Worm (Caenorhabditis elegans): ENCODE data around the gene cyp-33D3.

The cyp-33D3 gene

ce11 chrV:18838799-18839354, 1.9 kb upstream of the cyp-33D3 start, which contains the start of gene nhr-65 (continued):
- TF ChIP-seq madf-3 (GFP tag; IDR thresholded peaks at IDR 0.05), result no peak
- TF ChIP-seq unc-62 (GFP tag; optimal IDR thresholded peaks at IDR 0.05), result no peak
- no peak for TF ChIP-seq nhr-179 (tag; optimal IDR thresholded peaks at IDR 0.05)
- no peak for TF ChIP-seq fkh-3 (tag; optimal IDR thresholded peaks at IDR 0.05)
- TF ChIP-seq F37B4.10 (GFP tag; IDR thresholded peaks at IDR 0.05), result no peak
- TF ChIP-seq K11D2.4 (GFP tag; IDR thresholded peaks at IDR 0.05), result no peak
- TF ChIP-seq him-1 (tag; optimal IDR thresholded peaks at IDR 0.05), result no peak
- no peak for TF ChIP-seq mxl-1 (tag; optimal IDR thresholded peaks at IDR 0.05)
- no peak for TF ChIP-seq T07F8.4 (tag; optimal IDR thresholded peaks at IDR 0.05)

ce11 chrV:18827374-18827773, 9.7 kb downstream of the cyp-33D3 start:
- no peak for TF ChIP-seq efl-1 (GFP tag; optimal IDR thresholded peaks at IDR 0.05)
- no peak for TF ChIP-seq B0035.1 (tag; optimal IDR thresholded peaks at IDR 0.05)
- TF ChIP-seq ztf-6 (GFP tag; IDR thresholded peaks at IDR 0.05), result no peak
- TF ChIP-seq ets-4 (GFP tag; optimal IDR thresholded peaks at IDR 0.05), result no peak
- no peak for TF ChIP-seq madf-3 (GFP tag; IDR thresholded peaks at IDR 0.05)
- no peak for TF ChIP-seq Y53F4B.3 (GFP tag; IDR thresholded peaks at IDR 0.05)
- TF ChIP-seq hsf-1 (GFP tag; IDR thresholded peaks at IDR 0.05), result no peak
- no peak for TF ChIP-seq nfya-1 (tag; optimal IDR thresholded peaks at IDR 0.05; ENCODE audit: borderline replicate concordance, insufficient read depth)
- TF ChIP-seq cebp-1 (GFP tag; IDR thresholded peaks at IDR 0.05), result no peak
- no peak for TF ChIP-seq cebp-1 (tag; optimal IDR thresholded peaks at IDR 0.05)

DNA sequence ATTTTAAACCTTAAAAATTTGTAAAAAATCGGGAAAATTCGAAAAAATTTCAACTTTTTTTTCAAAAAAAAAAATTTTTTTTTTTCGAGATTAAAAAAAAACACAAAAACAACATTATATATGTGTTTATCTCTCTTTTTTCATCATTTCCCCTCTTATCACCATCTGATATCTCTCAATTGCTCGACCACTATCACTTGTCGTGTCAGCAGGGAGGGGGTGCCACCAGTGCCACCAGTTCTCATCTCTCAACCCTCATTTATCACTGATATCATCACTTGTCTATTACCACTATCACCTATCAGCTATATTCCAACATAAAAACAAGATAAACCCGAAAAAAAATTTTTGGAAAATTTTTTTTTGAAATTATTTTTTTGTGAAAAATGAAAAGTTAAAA, 10.6 kb downstream of the cyp-33D3 start:
- no peak for TF ChIP-seq lir-1 (GFP tag; conservative IDR thresholded peaks at IDR 0.05)
- peak; percentile 5 for TF ChIP-seq nhr-80 (tag; optimal IDR thresholded peaks at IDR 0.05)

DNA sequence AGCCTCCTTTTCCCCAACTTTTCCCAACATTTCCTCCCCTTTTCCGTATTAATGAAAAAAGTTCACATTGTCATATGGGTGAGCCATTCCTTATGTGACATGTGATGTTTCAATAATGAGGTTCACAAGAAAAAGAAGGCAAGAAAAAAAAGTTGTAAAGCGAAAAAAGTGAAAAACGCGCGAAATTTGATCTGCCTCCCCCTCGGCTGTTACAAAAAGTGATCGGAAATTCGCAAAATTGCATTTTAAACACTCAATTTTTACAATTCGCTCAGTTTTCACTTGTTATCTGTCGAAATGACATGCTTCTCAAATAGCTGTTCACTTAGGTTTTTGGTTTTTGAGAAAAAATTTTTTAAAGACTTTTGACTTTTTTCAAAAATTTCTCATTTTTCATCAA, 15.5 kb downstream of the cyp-33D3 start:
- no peak for TF ChIP-seq bed-1 (GFP tag; IDR thresholded peaks at IDR 0.05)
- TF ChIP-seq ztf-28 (GFP tag; IDR thresholded peaks at IDR 0.05), result no peak
- TF ChIP-seq die-1 (tag; optimal IDR thresholded peaks at IDR 0.05), result no peak
- TF ChIP-seq ccch-3 (GFP tag; optimal IDR thresholded peaks at IDR 0.05), result no peak
- no peak for TF ChIP-seq aptf-3 (GFP tag; IDR thresholded peaks at IDR 0.05)

- TF ChIP-seq cebp-2 (GFP tag; IDR thresholded peaks at IDR 0.05) (no peak), attf-6 (GFP tag; IDR thresholded peaks at IDR 0.05) (no peak), mes-4 (tag; optimal IDR thresholded peaks at IDR 0.05) (no peak), F23B12.7 (tag; optimal IDR thresholded peaks at IDR 0.05; ENCODE audit: insufficient read depth) (no peak), tlf-1 (GFP tag; optimal IDR thresholded peaks at IDR 0.05) (no peak), snpc-4 (GFP tag; optimal IDR thresholded peaks at IDR 0.05) (no peak), snpc-4 (tag; optimal IDR thresholded peaks at IDR 0.05) (no peak), B0019.2 (GFP tag; conservative IDR thresholded peaks at IDR 0.05) (no peak), Y56A3A.18 (GFP tag; IDR thresholded peaks at IDR 0.05) (no peak), B0336.3 (GFP tag; IDR thresholded peaks at IDR 0.05) (no peak), ceh-91 (GFP tag; IDR thresholded peaks at IDR 0.05) (no peak), attf-5 (GFP tag; optimal IDR thresholded peaks at IDR 0.05) (no peak), K12H6.12 (tag; optimal IDR thresholded peaks at IDR 0.05) (no peak), tbp1 (GFP tag; optimal IDR thresholded peaks at IDR 0.05) (no peak), ztf-22 (GFP tag; optimal IDR thresholded peaks at IDR 0.05) (no peak), Y79H2A.3 (GFP tag; conservative IDR thresholded peaks at IDR 0.05) (no peak), K11D2.4 (GFP tag; IDR thresholded peaks at IDR 0.05) (no peak)
These were observed 17.4 kb downstream of the cyp-33D3 start, which contains the start of gene ncs-5 for ce11 chrV:18819643-18820042. Gene ncs-5 (plus strand): TSS chrV:18819766.

Data from whole organism, young adult.